Fruit fly (Drosophila melanogaster) whole organism, adult: Measurements from ENCODE around the gene eIF4G2.

Experiments
- CG11617 ChIP-seq: fragments of 200-800 bp; sonication (Bioruptor generic); optimal IDR thresholded peaks from 2 replicates; lab custom pipeline; 2017; ENCODE audit warnings: mild to moderate bottlenecking, missing biosample characterization, missing genetic modification reagents, missing genetic modification characterization
- CG12768 ChIP-seq: fragments of 200-800 bp; sonication (Bioruptor generic); optimal IDR thresholded peaks from 2 replicates; lab custom pipeline; 2017; ENCODE audit warnings: missing biosample characterization, missing genetic modification characterization, mild to moderate bottlenecking, moderate library complexity, missing genetic modification reagents
- CG14711 ChIP-seq: fragments of 200-800 bp; sonication (Bioruptor generic); optimal IDR thresholded peaks from 2 replicates; lab custom pipeline; 2018; ENCODE audit warnings: missing biosample characterization, mild to moderate bottlenecking, missing genetic modification characterization, moderate library complexity
- CG1620 ChIP-seq: fragments of 200-800 bp; sonication (Bioruptor generic); optimal IDR thresholded peaks from 2 replicates; lab custom pipeline; 2016; ENCODE audit warnings: missing biosample characterization, missing genetic modification characterization
- CG33017 ChIP-seq: fragments of 200-800 bp; sonication (Bioruptor generic); optimal IDR thresholded peaks from 2 replicates; lab custom pipeline; 2018; ENCODE audit warnings: missing biosample characterization, mild to moderate bottlenecking, missing genetic modification characterization, moderate library complexity
- CG5204 ChIP-seq: fragments of 200-800 bp; sonication (Bioruptor generic); optimal IDR thresholded peaks from 2 replicates; lab custom pipeline; 2016; ENCODE audit warnings: missing biosample characterization, missing genetic modification characterization
- CG7045 ChIP-seq: fragments of 200-800 bp; sonication (Bioruptor generic); optimal IDR thresholded peaks from 2 replicates; lab custom pipeline; 2017; ENCODE audit warnings: missing biosample characterization, mild to moderate bottlenecking, missing genetic modification characterization
- CG7101 ChIP-seq: fragments of 200-800 bp; sonication (Bioruptor generic); optimal IDR thresholded peaks from 2 replicates; lab custom pipeline; 2018; ENCODE audit warnings: missing biosample characterization, mild to moderate bottlenecking, missing genetic modification characterization, moderate library complexity
- Clk ChIP-seq: fragments of 200-800 bp; sonication (Bioruptor generic); optimal IDR thresholded peaks from 2 replicates; lab custom pipeline; 2017; ENCODE audit warnings: missing biosample characterization, missing genetic modification characterization
- Crg-1 ChIP-seq: fragments of 200-800 bp; sonication (Bioruptor generic); optimal IDR thresholded peaks from 2 replicates; lab custom pipeline; 2016; ENCODE audit warnings: missing biosample characterization, missing genetic modification characterization
- Hr96 ChIP-seq: fragments of 200-800 bp; sonication (Bioruptor generic); optimal IDR thresholded peaks from 2 replicates; lab custom pipeline; 2016; ENCODE audit warnings: missing biosample characterization, missing genetic modification characterization
- Mnt ChIP-seq: fragments of 200-800 bp; sonication (Bioruptor generic); optimal IDR thresholded peaks from 2 replicates; lab custom pipeline; 2016; ENCODE audit warnings: missing biosample characterization, mild to moderate bottlenecking, missing genetic modification characterization
- bab1 ChIP-seq: fragments of 200-800 bp; sonication (Bioruptor generic); optimal IDR thresholded peaks from 3 replicates; lab custom pipeline; 2019; ENCODE audit warnings: missing biosample characterization, mild to moderate bottlenecking, missing genetic modification characterization, moderate library complexity
- cic ChIP-seq: fragments of 200-800 bp; sonication (Bioruptor generic); optimal IDR thresholded peaks from 2 replicates; lab custom pipeline; 2017; ENCODE audit warnings: missing biosample characterization, mild to moderate bottlenecking, missing genetic modification characterization, moderate library complexity
- cnc ChIP-seq, 2 experiments: fragments of >200 bp; optimal IDR thresholded peaks; 2 replicates each; lab custom pipeline; 2017
- kay ChIP-seq: fragments of 200-800 bp; sonication (Bioruptor generic); peaks from one replicate; lab custom pipeline; 2016; ENCODE audit warnings: missing biosample characterization, missing genetic modification characterization, borderline replicate concordance
- ovo ChIP-seq: fragments of 200-800 bp; sonication (Bioruptor generic); optimal IDR thresholded peaks from 2 replicates; lab custom pipeline; 2016; ENCODE audit warnings: missing biosample characterization, missing genetic modification characterization
- pad ChIP-seq: fragments of 200-800 bp; sonication (Bioruptor generic); optimal IDR thresholded peaks from 3 replicates; lab custom pipeline; 2017; ENCODE audit warnings: missing biosample characterization, missing genetic modification characterization, mild to moderate bottlenecking, moderate library complexity, missing genetic modification reagents
- tj ChIP-seq: fragments of 200-800 bp; sonication (Bioruptor generic); optimal IDR thresholded peaks from 3 replicates; lab custom pipeline; 2017; ENCODE audit warnings: missing biosample characterization, mild to moderate bottlenecking, missing genetic modification characterization, moderate library complexity
- toe ChIP-seq: fragments of 200-800 bp; sonication (Bioruptor generic); optimal IDR thresholded peaks from 2 replicates; lab custom pipeline; 2016; ENCODE audit warnings: missing biosample characterization, missing genetic modification characterization

The eIF4G2 gene

dm6 chr3R:23827093-23827492 is 8.1 kb upstream of the eIF4G2 start:
- TF ChIP-seq CG1620 (GFP tag; lab: Kevin White, UChicago) (no peak), toe (no peak), CG33017 (no peak), tj (GFP tag; lab: Kevin White, UChicago) (no peak), CG11617 (no peak), Crg-1 (GFP tag; lab: Kevin White, UChicago) (no peak), Clk (no peak), ovo (no peak), CG12768 (GFP tag; lab: Kevin White, UChicago) (no peak), bab1 (GFP tag; lab: Kevin White, UChicago) (no peak), kay (GFP tag; lab: Kevin White, UChicago) (no peak), Hr96 (GFP tag; lab: Kevin White, UChicago) (no peak), CG7101 (tag; lab: Kevin White, UChicago) (no peak)

DNA sequence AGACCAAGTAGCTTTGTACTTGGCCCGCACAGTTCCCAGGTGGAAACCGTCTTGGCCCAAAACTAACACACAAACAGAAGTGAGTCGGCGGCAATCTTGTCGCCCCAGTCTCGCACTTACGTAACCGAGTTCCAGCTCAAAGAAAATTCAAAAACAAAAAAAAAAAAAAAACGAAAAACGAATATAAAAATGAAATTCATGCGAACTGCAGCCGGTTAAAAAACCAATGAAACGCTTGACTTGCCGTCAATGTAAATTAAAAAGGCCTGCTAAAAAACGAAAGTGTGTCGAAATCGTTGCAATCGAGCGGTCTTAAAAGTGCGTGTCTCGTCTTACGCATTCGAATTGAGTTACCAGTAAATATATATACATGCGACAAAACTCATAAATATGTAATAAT is 4.6 kb upstream of the eIF4G2 start:
- TF ChIP-seq CG11617 = no peak
- TF ChIP-seq CG33017 = no peak
- TF ChIP-seq CG14711 (tag; lab: Kevin White, UChicago) = no peak
- TF ChIP-seq Crg-1 (GFP tag; lab: Kevin White, UChicago) = no peak
- no peak for TF ChIP-seq Hr96 (GFP tag; lab: Kevin White, UChicago)
- TF ChIP-seq ovo = no peak
- no peak for TF ChIP-seq cic
- no peak for TF ChIP-seq tj (GFP tag; lab: Kevin White, UChicago)
- no peak for TF ChIP-seq CG1620 (GFP tag; lab: Kevin White, UChicago)
- TF ChIP-seq CG7101 (tag; lab: Kevin White, UChicago) = no peak
- no peak for TF ChIP-seq Mnt (GFP tag; lab: Kevin White, UChicago)
- TF ChIP-seq toe = no peak
- TF ChIP-seq Clk = no peak
- TF ChIP-seq CG5204 (GFP tag; lab: Kevin White, UChicago) = no peak

- TF ChIP-seq Mnt (GFP tag; lab: Kevin White, UChicago) (no peak), Hr96 (GFP tag; lab: Kevin White, UChicago) (no peak), CG1620 (GFP tag; lab: Kevin White, UChicago) (no peak), tj (GFP tag; lab: Kevin White, UChicago) (no peak), Crg-1 (GFP tag; lab: Kevin White, UChicago) (no peak), cnc (optimal IDR thresholded peaks at IDR 0.05; lab: Kevin White, UChicago) (no peak), kay (GFP tag; lab: Kevin White, UChicago) (no peak), CG33017 (no peak)
Observed at dm6 chr3R:23822969-23823368, 3.9 kb upstream of the eIF4G2 start.

DNA sequence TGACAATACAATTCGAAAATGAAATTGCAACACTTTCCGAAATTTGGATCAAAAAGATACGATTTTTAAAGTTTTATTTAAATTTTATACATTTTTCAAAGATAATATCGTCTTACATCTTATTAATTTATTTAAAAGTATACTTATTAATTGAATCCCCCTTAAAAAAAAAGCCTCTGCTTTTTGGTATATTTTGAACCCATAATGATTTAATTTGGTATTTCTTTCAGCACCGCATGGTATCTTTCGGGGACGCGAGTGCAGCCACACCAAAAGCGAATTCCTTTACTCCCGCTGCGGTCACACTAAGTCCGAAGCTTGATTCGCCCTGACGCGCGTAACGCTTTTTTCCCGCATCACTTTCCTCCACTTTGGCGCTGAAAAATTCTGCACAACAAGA is 1.3 kb upstream of the eIF4G2 start:
- TF ChIP-seq CG14711 (tag; lab: Kevin White, UChicago) (peak; percentile 20), cic (no peak), CG7101 (tag; lab: Kevin White, UChicago) (peak; percentile 40), bab1 (GFP tag; lab: Kevin White, UChicago) (peak; percentile 16)

- TF ChIP-seq CG7045 (no peak), bab1 (GFP tag; lab: Kevin White, UChicago) (peak; percentile 31), tj (GFP tag; lab: Kevin White, UChicago) (peak; percentile 78), cic (peak; percentile 65)
Observed at dm6 chr3R:23817566-23818202, 1.4 kb downstream of the eIF4G2 start.

- no peak for TF ChIP-seq CG5204 (GFP tag; lab: Kevin White, UChicago)
- TF ChIP-seq CG11617 = peak; percentile 3
Observed at dm6 chr3R:23803668-23804067, 15.4 kb downstream of the eIF4G2 start, which contains the start of gene CG34355. Gene CG34355, plus strand, starts transcription at chr3R:23803859.

DNA sequence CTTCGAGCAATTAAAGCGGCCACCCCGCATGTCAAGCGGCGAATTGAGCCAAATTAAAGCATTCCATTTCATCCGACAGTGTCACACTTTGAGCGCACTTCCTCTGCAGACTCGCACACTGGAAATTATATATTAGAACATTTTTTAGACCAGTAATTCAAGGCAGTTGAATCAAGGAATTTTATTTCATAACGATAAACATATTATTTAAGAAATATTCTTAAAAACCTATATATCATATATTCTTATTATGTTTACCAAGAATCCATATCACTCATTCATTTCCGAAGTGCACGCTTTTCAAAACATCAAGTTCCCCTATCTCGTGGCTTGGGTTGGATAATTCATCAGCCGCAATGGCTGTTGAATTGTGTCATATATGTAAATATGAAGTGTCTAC is 27.5 kb downstream of the eIF4G2 start:
- no peak for TF ChIP-seq Hr96 (GFP tag; lab: Kevin White, UChicago)
- no peak for TF ChIP-seq CG1620 (GFP tag; lab: Kevin White, UChicago)
- no peak for TF ChIP-seq CG7045
- TF ChIP-seq CG33017 = no peak
- TF ChIP-seq pad (GFP tag; lab: Kevin White, UChicago) = no peak

DNA sequence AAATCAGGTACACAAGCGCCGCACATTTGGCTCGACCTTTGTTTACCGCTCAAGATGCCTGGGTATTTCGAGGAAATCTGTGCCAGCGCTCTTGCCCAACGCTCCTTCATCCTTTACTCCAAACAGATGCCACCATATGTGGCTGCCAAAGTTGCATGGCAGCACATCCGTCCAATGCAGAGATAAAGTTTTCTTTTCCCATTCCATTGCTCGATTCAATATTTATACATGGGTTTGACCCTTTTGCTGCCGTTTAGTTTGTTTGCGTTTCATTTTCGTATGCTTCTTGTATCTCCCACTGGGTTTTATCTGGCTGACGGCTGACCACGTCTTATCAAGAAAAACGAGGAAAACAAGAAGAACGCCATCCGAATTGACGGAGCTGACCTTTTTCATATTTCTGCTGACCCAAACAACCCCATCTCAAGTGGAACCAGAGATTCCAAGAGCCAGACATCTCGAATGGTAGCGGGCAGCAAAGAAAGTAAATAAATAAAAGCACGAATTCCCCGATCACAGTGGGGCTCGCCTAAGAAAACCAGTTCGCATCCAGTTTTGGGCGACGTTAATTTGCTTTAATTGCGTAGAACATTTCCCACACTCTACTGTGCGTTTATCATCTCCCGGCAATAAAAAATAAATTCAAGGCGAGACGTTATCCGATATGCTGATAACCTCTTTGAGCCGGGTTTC is 28.4 kb downstream of the eIF4G2 start:
- TF ChIP-seq CG7101 (tag; lab: Kevin White, UChicago) = no peak
- TF ChIP-seq kay (GFP tag; lab: Kevin White, UChicago) = no peak
- TF ChIP-seq Crg-1 (GFP tag; lab: Kevin White, UChicago) = no peak
- no peak for TF ChIP-seq CG11617
- TF ChIP-seq CG14711 (tag; lab: Kevin White, UChicago) = no peak
- TF ChIP-seq Mnt (GFP tag; lab: Kevin White, UChicago) = no peak
- no peak for TF ChIP-seq ovo
- TF ChIP-seq CG12768 (GFP tag; lab: Kevin White, UChicago) = no peak
- TF ChIP-seq Clk = no peak
- TF ChIP-seq Hr96 (GFP tag; lab: Kevin White, UChicago) = no peak
- no peak for TF ChIP-seq cnc (optimal IDR thresholded peaks at IDR 0.05; lab: Kevin White, UChicago)
- TF ChIP-seq bab1 (GFP tag; lab: Kevin White, UChicago) = no peak
- TF ChIP-seq cic = no peak
- no peak for TF ChIP-seq CG33017
- no peak for TF ChIP-seq CG5204 (GFP tag; lab: Kevin White, UChicago)
